Fruit fly (Drosophila melanogaster): Measurements from ENCODE around the gene CtsL4.
A peak's percentile ranks its signal among the peaks of the same experiment; 100 is the strongest.

The CtsL4 gene

DNA sequence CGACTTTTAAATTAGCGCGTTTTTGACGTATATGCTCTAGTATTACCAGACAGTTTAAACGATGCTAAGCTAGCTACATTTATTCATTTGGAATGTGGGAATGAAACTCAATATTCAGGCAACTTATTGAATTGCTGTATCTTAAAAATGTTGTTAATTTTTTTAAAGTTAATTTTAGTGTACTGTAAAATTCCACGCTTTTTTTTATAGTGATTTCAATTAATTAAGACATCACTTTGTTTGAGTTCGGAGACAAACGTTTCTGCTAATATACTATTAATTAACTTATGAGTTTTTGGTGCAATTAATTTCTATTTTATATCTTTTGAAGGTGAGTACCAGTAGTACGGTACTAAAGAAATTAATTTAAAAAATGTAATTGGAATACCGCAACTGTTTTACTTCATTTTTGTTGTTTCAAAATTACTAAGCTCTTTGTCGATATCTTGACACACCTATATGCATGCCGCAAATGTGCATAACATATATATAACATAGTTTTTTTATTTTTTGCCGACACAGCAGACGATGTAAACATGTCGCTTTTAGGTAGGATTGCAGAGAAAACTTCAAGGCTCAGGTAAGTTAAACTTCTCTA, 29.9 kb upstream of the CtsL4 start, which contains the start of the genes Cdk1 and mRpS7 (continued):
- TF ChIP-seq hb (GFP tag; IDR thresholded peaks at IDR 0.05; ENCODE audit: partially characterized antibody) (no peak), tap (tag; optimal IDR thresholded peaks at IDR 0.05) (peak; percentile 61), CG1792 (GFP tag; optimal IDR thresholded peaks at IDR 0.05) (no peak), kah (GFP tag; optimal IDR thresholded peaks at IDR 0.05) (no peak), CG13775 (GFP tag; optimal IDR thresholded peaks at IDR 0.05) (peak; percentile 80), CG11456 (GFP tag; IDR thresholded peaks at IDR 0.05) (peak; percentile 52; the same call in 1 of the 3 replicates), Hey (tag; optimal IDR thresholded peaks at IDR 0.05) (no peak), CG18619 (GFP tag; optimal IDR thresholded peaks at IDR 0.05) (peak; percentile 72), Jarid2 (GFP tag; optimal IDR thresholded peaks at IDR 0.05) (no peak), ac (GFP tag; optimal IDR thresholded peaks at IDR 0.05) (no peak), CG3407 (GFP tag; optimal IDR thresholded peaks at IDR 0.05) (peak; percentile 44), Max (GFP tag; optimal IDR thresholded peaks at IDR 0.05) (peak; percentile 79), schlank (tag; optimal IDR thresholded peaks at IDR 0.05) (no peak), CG15514 (GFP tag; optimal IDR thresholded peaks at IDR 0.05) (peak; percentile 68), sima (GFP tag; optimal IDR thresholded peaks at IDR 0.05) (no peak), Stat92E (GFP tag; optimal IDR thresholded peaks at IDR 0.05) (no peak), peb (GFP tag; IDR thresholded peaks at IDR 0.05) (no peak), CG5180 (GFP tag; optimal IDR thresholded peaks at IDR 0.05) (no peak), pho (GFP tag; optimal IDR thresholded peaks at IDR 0.05) (peak; percentile 63), kni (GFP tag; optimal IDR thresholded peaks at IDR 0.05) (no peak), nom (GFP tag; optimal IDR thresholded peaks at IDR 0.05) (no peak), CG42726 (GFP tag; IDR thresholded peaks at IDR 0.05; ENCODE audit: partially characterized antibody) (no peak), dpn (GFP tag; optimal IDR thresholded peaks at IDR 0.05) (peak; percentile 29 to 62), sd (tag; optimal IDR thresholded peaks at IDR 0.05) (peak; percentile 59), Hsf (GFP tag; optimal IDR thresholded peaks at IDR 0.05) (peak; percentile 79), Side (GFP tag; optimal IDR thresholded peaks at IDR 0.05) (peak; percentile 18), hth (optimal IDR thresholded peaks at IDR 0.05) (no peak), Trl (optimal IDR thresholded peaks at IDR 0.05) (no peak), Trl (GFP tag; optimal IDR thresholded peaks at IDR 0.05) (peak; percentile 54), pan (optimal IDR thresholded peaks at IDR 0.05) (no peak), pan (GFP tag; optimal IDR thresholded peaks at IDR 0.05 in 1 of 2, IDR thresholded peaks at IDR 0.05 in 1 of 2) (peak in 1 of 2 experiments; percentile 82), bab2 (GFP tag; optimal IDR thresholded peaks at IDR 0.05) (peak; percentile 59), CG31388 (GFP tag; optimal IDR thresholded peaks at IDR 0.05) (peak; percentile 23), Dll (GFP tag; IDR thresholded peaks at IDR 0.05; ENCODE audit: partially characterized antibody) (no peak), pita (GFP tag; optimal IDR thresholded peaks at IDR 0.05) (no peak), CG12071 (GFP tag; optimal IDR thresholded peaks at IDR 0.05) (no peak), CG5245 (GFP tag; optimal IDR thresholded peaks at IDR 0.05) (peak; percentile 30), CG1603 (tag; optimal IDR thresholded peaks at IDR 0.05) (peak; percentile 98), CG9609 (GFP tag; optimal IDR thresholded peaks at IDR 0.05) (peak; percentile 53), tin (GFP tag; optimal IDR thresholded peaks at IDR 0.05) (peak; percentile 66), Poxn (GFP tag; IDR thresholded peaks at IDR 0.05) (0 out of 2 replicates have a peak, but pooled peaks have one; percentile 35), CG14710 (tag; optimal IDR thresholded peaks at IDR 0.05) (peak; percentile 87), sc (optimal IDR thresholded peaks at IDR 0.05) (no peak), sc (GFP tag; optimal IDR thresholded peaks at IDR 0.05) (peak; percentile 36), CG4360 (GFP tag; IDR thresholded peaks at IDR 0.05) (no peak), CG11398 (GFP tag; optimal IDR thresholded peaks at IDR 0.05) (no peak), al (GFP tag; IDR thresholded peaks at IDR 0.05) (peak; percentile 54), dmrt11E (tag; optimal IDR thresholded peaks at IDR 0.05) (peak; percentile 71), seq (GFP tag; IDR thresholded peaks at IDR 0.05) (no peak), CTCF (GFP tag; optimal IDR thresholded peaks at IDR 0.05) (no peak), z (GFP tag; IDR thresholded peaks at IDR 0.05) (no peak)
